Fruit fly (Drosophila melanogaster) whole organism, prepupa: ENCODE results near the gene CG12017.

ENCODE experiments used
- Blimp-1 ChIP-seq: fragments of 200-800 bp; sonication (Bioruptor generic); optimal IDR thresholded peaks from 3 replicates; lab custom pipeline; 2017; ENCODE audit warnings: missing biosample characterization, missing genetic modification characterization, mild to moderate bottlenecking, moderate library complexity, missing genetic modification reagents
- CG15336 ChIP-seq: fragments of 200-800 bp; sonication (Bioruptor generic); IDR thresholded peaks from 2 replicates; pipeline ENCODE4 v1.3.6; 2022; ENCODE audit warnings: missing biosample characterization, missing genetic modification characterization
- CG16779 ChIP-seq: fragments of 200-800 bp; sonication (Bioruptor generic); optimal IDR thresholded peaks from 3 replicates; lab custom pipeline; 2017; ENCODE audit warnings: missing biosample characterization, mild to moderate bottlenecking, missing genetic modification characterization
- CG3032 ChIP-seq: fragments of 200-800 bp; optimal IDR thresholded peaks from 2 replicates; lab custom pipeline; 2019; ENCODE audit warnings: missing biosample characterization, mild to moderate bottlenecking, missing genetic modification characterization, moderate library complexity
- CG32006 ChIP-seq: fragments of 200-800 bp; sonication (Bioruptor generic); optimal IDR thresholded peaks from 3 replicates; lab custom pipeline; 2017; ENCODE audit warnings: missing biosample characterization, mild to moderate bottlenecking, missing genetic modification characterization
- CG3919 ChIP-seq: fragments of 200-800 bp; sonication (Bioruptor generic); optimal IDR thresholded peaks from 3 replicates; lab custom pipeline; 2016; ENCODE audit warnings: missing biosample characterization, missing genetic modification characterization
- CG4318 ChIP-seq: fragments of 200-800 bp; sonication (Bioruptor generic); optimal IDR thresholded peaks from 3 replicates; lab custom pipeline; 2017; ENCODE audit warnings: missing biosample characterization, mild to moderate bottlenecking, missing genetic modification characterization
- CG6163 ChIP-seq: fragments of 200-800 bp; sonication (Bioruptor generic); IDR thresholded peaks from 3 replicates; pipeline ENCODE4 v1.3.6; 2022; ENCODE audit warnings: missing biosample characterization, missing genetic modification characterization
- CG6808 ChIP-seq: fragments of 200-800 bp; sonication (Bioruptor generic); optimal IDR thresholded peaks from 3 replicates; lab custom pipeline; 2017; ENCODE audit warnings: missing biosample characterization, missing genetic modification characterization, mild to moderate bottlenecking, moderate library complexity, missing genetic modification reagents
- CG8119 ChIP-seq: fragments of 200-800 bp; sonication (Bioruptor generic); IDR thresholded peaks from 3 replicates; pipeline ENCODE4 v1.3.6; 2022; ENCODE audit warnings: missing biosample characterization, missing genetic modification characterization
- CG8319 ChIP-seq: fragments of 200-800 bp; sonication (Bioruptor generic); optimal IDR thresholded peaks from 3 replicates; lab custom pipeline; 2016; ENCODE audit warnings: missing biosample characterization, missing genetic modification characterization
- Eip75B ChIP-seq: fragments of 200-800 bp; sonication (Bioruptor generic); optimal IDR thresholded peaks from 3 replicates; lab custom pipeline; 2016; ENCODE audit warnings: missing biosample characterization, missing genetic modification characterization
- Eip78C ChIP-seq: fragments of 200-800 bp; sonication (Bioruptor generic); peaks from one replicate; lab custom pipeline; 2016; ENCODE audit warnings: missing biosample characterization, missing genetic modification characterization
- Eip93F ChIP-seq: fragments of 200-800 bp; sonication (Bioruptor generic); optimal IDR thresholded peaks from 2 replicates; lab custom pipeline; 2016; ENCODE audit warnings: missing biosample characterization, mild to moderate bottlenecking, missing genetic modification characterization
- Hr39 ChIP-seq: fragments of 200-800 bp; sonication (Bioruptor generic); optimal IDR thresholded peaks from 2 replicates; lab custom pipeline; 2016; ENCODE audit warnings: missing biosample characterization, missing genetic modification characterization
- Hr4 ChIP-seq: fragments of 200-800 bp; sonication (Bioruptor generic); optimal IDR thresholded peaks from 3 replicates; lab custom pipeline; 2016; ENCODE audit warnings: missing biosample characterization, missing genetic modification characterization
- Met ChIP-seq: fragments of 200-800 bp; sonication (Bioruptor generic); optimal IDR thresholded peaks from 3 replicates; lab custom pipeline; 2016; ENCODE audit warnings: missing biosample characterization, missing genetic modification characterization
- OdsH ChIP-seq: fragments of 200-800 bp; sonication (Bioruptor generic); optimal IDR thresholded peaks from 3 replicates; lab custom pipeline; 2016; ENCODE audit warnings: missing biosample characterization, missing genetic modification characterization
- Sox102F ChIP-seq: fragments of 200-800 bp; sonication (Bioruptor generic); optimal IDR thresholded peaks from 2 replicates; lab custom pipeline; 2016; ENCODE audit warnings: missing biosample characterization, mild to moderate bottlenecking, missing genetic modification characterization
- Sox14 ChIP-seq: fragments of 200-800 bp; sonication (Bioruptor generic); optimal IDR thresholded peaks from 3 replicates; lab custom pipeline; 2016; ENCODE audit warnings: missing biosample characterization, missing genetic modification characterization
- Sox15 ChIP-seq: fragments of 200-800 bp; sonication (Bioruptor generic); optimal IDR thresholded peaks from 3 replicates; lab custom pipeline; 2016; ENCODE audit warnings: missing biosample characterization, missing genetic modification characterization
- achi ChIP-seq: fragments of 200-800 bp; sonication (Bioruptor generic); optimal IDR thresholded peaks from 3 replicates; lab custom pipeline; 2016; ENCODE audit warnings: missing biosample characterization, missing genetic modification characterization
- acj6 ChIP-seq: fragments of 200-800 bp; sonication (Bioruptor generic); optimal IDR thresholded peaks from 3 replicates; lab custom pipeline; 2016; ENCODE audit warnings: missing biosample characterization, missing genetic modification characterization
- dac ChIP-seq: fragments of 200-800 bp; sonication (Bioruptor generic); optimal IDR thresholded peaks from 2 replicates; lab custom pipeline; 2017; ENCODE audit warnings: missing biosample characterization, mild to moderate bottlenecking, missing genetic modification characterization
- dsx ChIP-seq: fragments of 200-800 bp; optimal IDR thresholded peaks from 3 replicates; lab custom pipeline; 2019; ENCODE audit warnings: missing biosample characterization, mild to moderate bottlenecking, missing genetic modification characterization, moderate library complexity; ENCODE audit not compliant: poor library complexity, severe bottlenecking
- eg ChIP-seq: fragments of 200-800 bp; sonication (Bioruptor generic); IDR thresholded peaks from 3 replicates; pipeline ENCODE4 v1.3.6; 2022; ENCODE audit warnings: missing biosample characterization, missing genetic modification characterization
- esn ChIP-seq: fragments of 200-800 bp; sonication (Bioruptor generic); optimal IDR thresholded peaks from 2 replicates; lab custom pipeline; 2016; ENCODE audit warnings: missing biosample characterization, mild to moderate bottlenecking, missing genetic modification characterization, moderate library complexity
- fkh ChIP-seq: fragments of 200-800 bp; sonication (Bioruptor generic); optimal IDR thresholded peaks from 3 replicates; lab custom pipeline; 2017; ENCODE audit warnings: missing biosample characterization, mild to moderate bottlenecking, missing genetic modification characterization, moderate library complexity
- lz ChIP-seq: fragments of 200-800 bp; sonication (Bioruptor generic); optimal IDR thresholded peaks from 3 replicates; lab custom pipeline; 2016; ENCODE audit warnings: missing biosample characterization, missing genetic modification characterization
- net ChIP-seq: fragments of 200-800 bp; sonication (Bioruptor generic); optimal IDR thresholded peaks from 3 replicates; lab custom pipeline; 2016; ENCODE audit warnings: missing biosample characterization, missing genetic modification characterization
- pdm3 ChIP-seq: fragments of 200-800 bp; sonication (Bioruptor generic); optimal IDR thresholded peaks from 3 replicates; lab custom pipeline; 2016; ENCODE audit warnings: missing biosample characterization, missing genetic modification characterization
- salr ChIP-seq, 2 experiments: fragments of 200-800 bp; sonication (Bioruptor generic); optimal IDR thresholded peaks; 3 replicates each; lab custom pipeline; 2016 to 2018; ENCODE audit warnings: missing biosample characterization in 2 of 2, missing genetic modification characterization in 2 of 2, mild to moderate bottlenecking in 1 of 2
- ss ChIP-seq, 2 experiments: fragments of 200-800 bp; sonication (Bioruptor generic); optimal IDR thresholded peaks; 2 replicates in 1 of 2; 3 replicates in 1 of 2; lab custom pipeline; 2017 to 2018; ENCODE audit warnings: mild to moderate bottlenecking in 2 of 2, missing biosample characterization in 2 of 2, missing genetic modification characterization in 2 of 2, moderate library complexity in 1 of 2
- svp ChIP-seq: fragments of 200-800 bp; sonication (Bioruptor generic); peaks from one replicate; lab custom pipeline; 2016; ENCODE audit warnings: missing biosample characterization, missing genetic modification characterization
- vri ChIP-seq: fragments of 200-800 bp; sonication (Bioruptor generic); optimal IDR thresholded peaks from 3 replicates; lab custom pipeline; 2016; ENCODE audit warnings: missing biosample characterization, mild to moderate bottlenecking, missing genetic modification characterization

CG12017 gene

DNA sequence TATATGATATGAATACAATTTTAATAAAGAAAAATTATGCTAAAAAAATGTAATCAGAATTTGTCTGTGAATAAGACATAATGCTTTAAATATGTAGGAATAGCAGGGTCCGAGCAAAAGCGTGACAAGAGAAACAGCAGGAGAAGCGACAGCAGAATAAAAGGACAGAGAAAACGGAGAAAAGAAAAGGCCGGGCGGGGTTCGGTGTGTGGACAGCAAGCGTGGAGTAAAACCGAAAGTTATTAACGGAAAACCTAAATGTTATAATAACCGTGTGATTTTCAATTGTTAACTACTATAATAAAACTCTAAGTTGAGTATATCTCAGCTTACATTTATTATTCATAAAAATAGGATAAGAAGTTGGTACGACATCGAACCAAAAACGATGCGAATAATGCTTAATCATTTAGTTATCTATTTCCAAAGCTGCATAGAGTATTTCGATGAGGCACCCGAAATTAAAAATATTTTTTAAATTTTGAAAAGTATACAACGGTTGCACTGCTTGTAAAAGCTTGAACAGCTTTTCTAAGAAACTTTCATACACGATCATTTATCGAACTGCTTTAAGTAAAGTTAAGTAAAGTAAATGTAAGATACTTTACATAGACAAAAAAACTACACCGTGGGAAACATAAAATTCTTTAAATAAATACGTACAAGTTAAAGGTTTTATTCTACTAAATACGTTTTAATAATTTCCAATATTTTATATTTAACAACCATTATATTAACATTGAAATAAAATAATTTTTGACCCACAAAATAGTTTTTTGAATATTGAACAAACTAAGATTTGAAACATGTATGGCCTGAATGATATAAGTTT lies 28.2 kb upstream of the CG12017 start:
- no peak for TF ChIP-seq OdsH
- TF ChIP-seq svp: peak; percentile 75
- peak; percentile 64 for TF ChIP-seq Blimp-1 (GFP tag; lab: Kevin White, UChicago)
- TF ChIP-seq Sox15 (GFP tag; lab: Kevin White, UChicago): no peak
- TF ChIP-seq vri (GFP tag; lab: Kevin White, UChicago): peak; percentile 39
- peak; percentile 37; the same call in 1 of the 3 replicates for TF ChIP-seq CG8119 (GFP tag; lab: Robert Waterston, UW)
- TF ChIP-seq Eip78C (GFP tag; lab: Kevin White, UChicago): peak; percentile 55
- no peak for TF ChIP-seq dac (GFP tag; lab: Kevin White, UChicago)
- no peak for TF ChIP-seq Eip93F (GFP tag; lab: Kevin White, UChicago)
- peak; percentile 65 for TF ChIP-seq CG15336 (GFP tag; lab: Robert Waterston, UW)
- peak; percentile 67; the same call in 2 of the 3 replicates for TF ChIP-seq eg (GFP tag; lab: Robert Waterston, UW)

- peak; percentile 49 for TF ChIP-seq pdm3 (GFP tag; lab: Kevin White, UChicago)
- TF ChIP-seq CG8319: no peak
- TF ChIP-seq ss (GFP tag; optimal IDR thresholded peaks at IDR 0.05; lab: Kevin White, UChicago): peak in 1 of 2 experiments; percentile 15
- TF ChIP-seq salr (GFP tag; optimal IDR thresholded peaks at IDR 0.05; lab: Kevin White, UChicago): peak in 1 of 2 experiments; percentile 43
- TF ChIP-seq Sox14 (GFP tag; lab: Kevin White, UChicago): peak; percentile 8
- peak; percentile 10 for TF ChIP-seq svp
- peak; percentile 28 for TF ChIP-seq achi
- peak; percentile 7 for TF ChIP-seq CG4318 (GFP tag; lab: Kevin White, UChicago)
- 0 out of 3 replicates have a peak, but pooled peaks have one; percentile 8 for TF ChIP-seq eg (GFP tag; lab: Robert Waterston, UW)
- TF ChIP-seq CG6163: 0 out of 3 replicates have a peak, but pooled peaks have one; percentile 8
- TF ChIP-seq OdsH: peak; percentile 49
- peak; percentile 48 for TF ChIP-seq Hr4 (GFP tag; lab: Kevin White, UChicago)
- TF ChIP-seq acj6: peak; percentile 13
- peak; percentile 2 for TF ChIP-seq CG3032
- TF ChIP-seq CG16779: no peak
- peak; percentile 59 for TF ChIP-seq CG15336 (GFP tag; lab: Robert Waterston, UW)
- no peak for TF ChIP-seq CG6808 (GFP tag; lab: Kevin White, UChicago)
- TF ChIP-seq Blimp-1 (GFP tag; lab: Kevin White, UChicago): no peak
- TF ChIP-seq CG3919 (GFP tag; lab: Kevin White, UChicago): no peak
- TF ChIP-seq CG32006: peak; percentile 73
- TF ChIP-seq CG8119 (GFP tag; lab: Robert Waterston, UW): 0 out of 3 replicates have a peak, but pooled peaks have one; percentile 23
- peak; percentile 85 for TF ChIP-seq Eip78C (GFP tag; lab: Kevin White, UChicago)
- TF ChIP-seq, all 60 proteins: peak for 17
These were observed 27.2 kb upstream of the CG12017 start for dm6 chr3L:3252884-3253283.

DNA sequence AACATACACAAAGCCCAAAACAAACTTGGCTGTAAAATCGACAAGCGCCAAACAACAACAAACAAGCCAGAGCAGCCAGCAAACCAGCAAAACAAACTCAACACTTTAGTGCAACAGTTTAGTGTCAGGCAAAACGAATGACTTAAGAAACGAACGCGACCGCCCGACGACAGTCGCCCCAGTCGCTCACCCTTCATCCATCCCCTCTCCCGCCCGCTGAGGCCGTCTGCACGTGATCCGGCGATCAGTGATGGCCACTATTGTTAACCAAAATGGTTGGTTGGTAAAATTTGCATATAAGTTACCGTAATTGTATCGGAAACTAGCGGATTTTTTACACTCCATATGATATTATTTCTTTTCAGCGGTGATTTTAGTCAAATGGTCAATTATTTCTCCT lies 26.4 kb upstream of the CG12017 start:
- peak; percentile 13 for TF ChIP-seq Met
- no peak for TF ChIP-seq Eip75B (GFP tag; lab: Kevin White, UChicago)
- TF ChIP-seq CG8119 (GFP tag; lab: Robert Waterston, UW): no peak
- TF ChIP-seq CG6808 (GFP tag; lab: Kevin White, UChicago): no peak
- no peak for TF ChIP-seq fkh (GFP tag; lab: Kevin White, UChicago)
- TF ChIP-seq CG15336 (GFP tag; lab: Robert Waterston, UW): no peak
- TF ChIP-seq CG32006: peak; percentile 9
- peak; percentile 9 for TF ChIP-seq pdm3 (GFP tag; lab: Kevin White, UChicago)
- TF ChIP-seq Sox102F (GFP tag; lab: Kevin White, UChicago): no peak
- TF ChIP-seq Sox15 (GFP tag; lab: Kevin White, UChicago): no peak
- peak in 1 of 2 experiments; percentile 9 for TF ChIP-seq ss (GFP tag; optimal IDR thresholded peaks at IDR 0.05; lab: Kevin White, UChicago)
- peak; percentile 12 for TF ChIP-seq Eip78C (GFP tag; lab: Kevin White, UChicago)
- TF ChIP-seq net: no peak
- peak; percentile 27 for TF ChIP-seq dsx (GFP tag; lab: Kevin White, UChicago)
- TF ChIP-seq esn: no peak
- peak; percentile 5 for TF ChIP-seq lz
- peak; percentile 4 for TF ChIP-seq Hr39 (GFP tag; lab: Kevin White, UChicago)
